Worm (Caenorhabditis elegans) whole organism, L1 larva: Measurements from ENCODE around the gene dhs-15.

Experiments
- ama-1 ChIP-seq: fragments of 150-350 bp; optimal IDR thresholded peaks from 2 replicates; lab custom pipeline; 2014
- ceh-82 ChIP-seq, 3 experiments: fragments of 150-350 bp in 1 of 3; sonication (generic microtip) in 2 of 3; optimal IDR thresholded peaks; 2 replicates each; lab custom pipeline; 2014 to 2017; ENCODE audit warnings: missing biosample characterization in 3 of 3, missing genetic modification characterization in 3 of 3
- dsc-1 ChIP-seq: sonication (generic microtip); optimal IDR thresholded peaks from 2 replicates; lab custom pipeline; 2016; ENCODE audit warnings: mild to moderate bottlenecking, missing genetic modification characterization, missing compliant biosample characterization
- efl-1 ChIP-seq, 4 experiments: fragments of 150-350 bp; optimal IDR thresholded peaks in 3 of 4; peaks in 1 of 4; 1 replicate in 1 of 4; 2 replicates in 3 of 4; lab custom pipeline; 2014; ENCODE audit warnings: missing biosample characterization in 2 of 4, missing genetic modification characterization in 2 of 4, missing genetic modification reagents in 2 of 4
- hlh-17 ChIP-seq: fragments of 200-800 bp; sonication (Bioruptor generic); optimal IDR thresholded peaks from 2 replicates; lab custom pipeline; 2018; ENCODE audit warnings: missing genetic modification characterization, mild to moderate bottlenecking, missing compliant biosample characterization, moderate library complexity, borderline replicate concordance
- jun-1 ChIP-seq: fragments of 150-350 bp; optimal IDR thresholded peaks from 2 replicates; lab custom pipeline; 2014; ENCODE audit warnings: missing biosample characterization, missing genetic modification reagents, missing genetic modification characterization
- mab-9 ChIP-seq: fragments of 200-800 bp; sonication (Bioruptor generic); IDR thresholded peaks from 2 replicates; pipeline ENCODE4 v1.3.6; 2022; ENCODE audit warnings: missing genetic modification reagents, missing genetic modification characterization, missing compliant biosample characterization
- nhr-12 ChIP-seq: sonication (generic microtip); optimal IDR thresholded peaks from 2 replicates; lab custom pipeline; 2017; ENCODE audit warnings: missing biosample characterization, missing genetic modification characterization
- nhr-237 ChIP-seq: fragments of 150-350 bp; optimal IDR thresholded peaks from 2 replicates; lab custom pipeline; 2014; ENCODE audit warnings: missing biosample characterization, missing genetic modification characterization
- pag-3 ChIP-seq: sonication (generic microtip); optimal IDR thresholded peaks from 2 replicates; lab custom pipeline; 2017; ENCODE audit warnings: missing genetic modification characterization, mild to moderate bottlenecking, missing compliant biosample characterization, antibody characterized with exemption, borderline replicate concordance; ENCODE audit not compliant: insufficient read depth
- tbx-2 ChIP-seq: sonication (generic microtip); optimal IDR thresholded peaks from 2 replicates; lab custom pipeline; 2016; ENCODE audit warnings: missing genetic modification characterization, missing compliant biosample characterization
- unc-130 ChIP-seq: fragments of 150-350 bp; optimal IDR thresholded peaks from 2 replicates; lab custom pipeline; 2017; ENCODE audit warnings: missing biosample characterization, missing genetic modification characterization, inconsistent platforms
- zag-1 ChIP-seq: fragments of 150-350 bp; optimal IDR thresholded peaks from 2 replicates; lab custom pipeline; 2014; ENCODE audit warnings: missing biosample characterization, missing genetic modification characterization
- ztf-4 ChIP-seq: fragments of 150-350 bp; optimal IDR thresholded peaks from 2 replicates; lab custom pipeline; 2014; ENCODE audit warnings: missing biosample characterization, missing genetic modification characterization

- TF ChIP-seq ama-1 (lab: Kevin White, UChicago) (no peak), jun-1 (tag; lab: Kevin White, UChicago) (no peak), pag-3 (tag; lab: Kevin White, UChicago) (no peak), unc-130 (tag; lab: Kevin White, UChicago) (no peak), efl-1 (optimal IDR thresholded peaks at IDR 0.05; lab: Kevin White, UChicago) (no peak), efl-1 (GFP tag; optimal IDR thresholded peaks at IDR 0.05 in 1 of 2; lab: Kevin White, UChicago) (no peak), nhr-12 (tag; lab: Kevin White, UChicago) (no peak), hlh-17 (GFP tag; lab: Kevin White, UChicago) (no peak), dsc-1 (tag; lab: Kevin White, UChicago) (no peak), zag-1 (tag; lab: Kevin White, UChicago) (no peak), mab-9 (GFP tag; lab: Robert Waterston, UW) (no peak), tbx-2 (tag; lab: Kevin White, UChicago) (no peak), ceh-82 (tag; optimal IDR thresholded peaks at IDR 0.05; lab: Kevin White, UChicago) (no peak), nhr-237 (no peak), ztf-4 (tag; lab: Kevin White, UChicago) (no peak)
Observed at ce11 chrV:2767465-2767864, 2.2 kb downstream of the dhs-15 start, which contains the start of gene R05D8.9.
